Fruit fly (Drosophila melanogaster) S2 (cell line): ENCODE data around the gene CG6739.

Experiments used
- CG8478 ChIP-seq: fragments of >200 bp; optimal IDR thresholded peaks from 2 replicates; lab custom pipeline; 2018
- CTCF ChIP-seq, 2 experiments: fragments of >200 bp; optimal IDR thresholded peaks; 2 replicates each; lab custom pipeline; 2018

dm6 chr2L:7571667-7572502, 36.3 kb upstream of the CG6739 start:
- no peak for TF ChIP-seq CG8478 (lab: Kevin White, UChicago)
- TF ChIP-seq CTCF (optimal IDR thresholded peaks at IDR 0.05; lab: Kevin White, UChicago): no peak
